Fruit fly (Drosophila melanogaster): ENCODE measurements around the gene Setx.
A peak's percentile ranks its signal among the peaks of the same experiment; 100 is the strongest.

Setx gene

dm6 chr3L:8154544-8154943 is 17.2 kb upstream of the Setx start:
- TF ChIP-seq Hr78 (GFP tag; optimal IDR thresholded peaks at IDR 0.05) (no peak), br (GFP tag; optimal IDR thresholded peaks at IDR 0.05) (no peak)

dm6 chr3L:8153206-8153996 is 16.1 kb upstream of the Setx start:
- TF ChIP-seq jim (GFP tag; optimal IDR thresholded peaks at IDR 0.05) = no peak
- TF ChIP-seq CG32264 (GFP tag; optimal IDR thresholded peaks at IDR 0.05) = no peak
- peak; percentile 45 for TF ChIP-seq rgr (GFP tag; optimal IDR thresholded peaks at IDR 0.05)
- no peak for TF ChIP-seq dsf (GFP tag; optimal IDR thresholded peaks at IDR 0.05; ENCODE audit: borderline replicate concordance)
- no peak for TF ChIP-seq Sp1 (GFP tag; optimal IDR thresholded peaks at IDR 0.05)
- no peak for TF ChIP-seq GATAd (GFP tag; optimal IDR thresholded peaks at IDR 0.05)
- no peak for TF ChIP-seq Hr78 (GFP tag; optimal IDR thresholded peaks at IDR 0.05)
- no peak for TF ChIP-seq Jra (GFP tag; optimal IDR thresholded peaks at IDR 0.05)
- TF ChIP-seq sage (GFP tag; optimal IDR thresholded peaks at IDR 0.05) = no peak
- no peak for TF ChIP-seq CG9705 (GFP tag; optimal IDR thresholded peaks at IDR 0.05)
- TF ChIP-seq Abd-B (GFP tag; optimal IDR thresholded peaks at IDR 0.05) = no peak
- TF ChIP-seq dl (GFP tag; optimal IDR thresholded peaks at IDR 0.05; ENCODE audit: insufficient read depth in 1 of 2, partially characterized antibody in 2 of 2) = no peak
- TF ChIP-seq woc (GFP tag; optimal IDR thresholded peaks at IDR 0.05) = peak; percentile 16
- TF ChIP-seq usp (GFP tag; optimal IDR thresholded peaks at IDR 0.05) = no peak
- TF ChIP-seq foxo (GFP tag; optimal IDR thresholded peaks at IDR 0.05) = peak in 1 of 2 experiments; percentile 6
- no peak for TF ChIP-seq tai (GFP tag; optimal IDR thresholded peaks at IDR 0.05)
- TF ChIP-seq Vsx2 (GFP tag; optimal IDR thresholded peaks at IDR 0.05; ENCODE audit: partially characterized antibody) = no peak
- TF ChIP-seq Rel (GFP tag; optimal IDR thresholded peaks at IDR 0.05) = no peak
- no peak for TF ChIP-seq Rel (tag; optimal IDR thresholded peaks at IDR 0.05)
- TF ChIP-seq OdsH (GFP tag; optimal IDR thresholded peaks at IDR 0.05) = no peak
- TF ChIP-seq fru (GFP tag; optimal IDR thresholded peaks at IDR 0.05) = peak; percentile 64
- peak; percentile 8 for TF ChIP-seq br (GFP tag; optimal IDR thresholded peaks at IDR 0.05)
- TF ChIP-seq Mio (GFP tag; optimal IDR thresholded peaks at IDR 0.05) = no peak
- TF ChIP-seq Dfd (GFP tag; optimal IDR thresholded peaks at IDR 0.05) = no peak
- TF ChIP-seq brk (GFP tag; optimal IDR thresholded peaks at IDR 0.05) = no peak
- no peak for TF ChIP-seq Hnf4 (GFP tag; optimal IDR thresholded peaks at IDR 0.05)
- no peak for TF ChIP-seq lola (GFP tag; optimal IDR thresholded peaks at IDR 0.05)
- TF ChIP-seq Myc (optimal IDR thresholded peaks at IDR 0.05) = no peak
- TF ChIP-seq HLH106 (tag; optimal IDR thresholded peaks at IDR 0.05) = peak; percentile 10
- TF ChIP-seq CrebA (GFP tag; optimal IDR thresholded peaks at IDR 0.05; ENCODE audit: borderline replicate concordance) = no peak
- no peak for TF ChIP-seq N (GFP tag; optimal IDR thresholded peaks at IDR 0.05)
- TF ChIP-seq h (GFP tag; optimal IDR thresholded peaks at IDR 0.05) = peak; percentile 2
- no peak for TF ChIP-seq Hr83 (GFP tag; optimal IDR thresholded peaks at IDR 0.05; ENCODE audit: poor library complexity, severe bottlenecking)
- TF ChIP-seq Dif (GFP tag; optimal IDR thresholded peaks at IDR 0.05; ENCODE audit: partially characterized antibody) = no peak
- TF ChIP-seq pan (optimal IDR thresholded peaks at IDR 0.05) = no peak
- TF ChIP-seq sv (GFP tag; optimal IDR thresholded peaks at IDR 0.05) = peak; percentile 39
- peak; percentile 47 for TF ChIP-seq ey (GFP tag; optimal IDR thresholded peaks at IDR 0.05)
- no peak for TF ChIP-seq psq (GFP tag; optimal IDR thresholded peaks at IDR 0.05)
- peak; percentile 16 for TF ChIP-seq dmrt93B (GFP tag; optimal IDR thresholded peaks at IDR 0.05)

- TF ChIP-seq Hr78 (GFP tag; optimal IDR thresholded peaks at IDR 0.05) = no peak
- TF ChIP-seq Dif (GFP tag; optimal IDR thresholded peaks at IDR 0.05; ENCODE audit: partially characterized antibody) = peak; percentile 44
- TF ChIP-seq psq (GFP tag; optimal IDR thresholded peaks at IDR 0.05) = no peak
- TF ChIP-seq Vsx2 (GFP tag; optimal IDR thresholded peaks at IDR 0.05; ENCODE audit: partially characterized antibody) = peak; percentile 67
- TF ChIP-seq Sp1 (GFP tag; optimal IDR thresholded peaks at IDR 0.05) = peak; percentile 6
- no peak for TF ChIP-seq Dfd (GFP tag; optimal IDR thresholded peaks at IDR 0.05)
- TF ChIP-seq Rel (GFP tag; optimal IDR thresholded peaks at IDR 0.05) = peak; percentile 76
- no peak for TF ChIP-seq Rel (tag; optimal IDR thresholded peaks at IDR 0.05)
- no peak for TF ChIP-seq usp (GFP tag; optimal IDR thresholded peaks at IDR 0.05)
- no peak for TF ChIP-seq lola (GFP tag; optimal IDR thresholded peaks at IDR 0.05)
- no peak for TF ChIP-seq brk (GFP tag; optimal IDR thresholded peaks at IDR 0.05)
- TF ChIP-seq N (GFP tag; optimal IDR thresholded peaks at IDR 0.05) = no peak
- TF ChIP-seq Hr83 (GFP tag; optimal IDR thresholded peaks at IDR 0.05; ENCODE audit: poor library complexity, severe bottlenecking) = no peak
- no peak for TF ChIP-seq CG32264 (GFP tag; optimal IDR thresholded peaks at IDR 0.05)
- TF ChIP-seq HLH106 (tag; optimal IDR thresholded peaks at IDR 0.05) = no peak
- TF ChIP-seq woc (GFP tag; optimal IDR thresholded peaks at IDR 0.05) = no peak
- TF ChIP-seq foxo (GFP tag; optimal IDR thresholded peaks at IDR 0.05) = no peak
- TF ChIP-seq Mio (GFP tag; optimal IDR thresholded peaks at IDR 0.05) = no peak
- peak; percentile 79 to 83 for TF ChIP-seq dl (GFP tag; optimal IDR thresholded peaks at IDR 0.05; ENCODE audit: insufficient read depth in 1 of 2, partially characterized antibody in 2 of 2)
- TF ChIP-seq CrebA (GFP tag; optimal IDR thresholded peaks at IDR 0.05; ENCODE audit: borderline replicate concordance) = peak; percentile 20
- TF ChIP-seq dsf (GFP tag; optimal IDR thresholded peaks at IDR 0.05; ENCODE audit: borderline replicate concordance) = no peak
- no peak for TF ChIP-seq Abd-B (GFP tag; optimal IDR thresholded peaks at IDR 0.05)
- no peak for TF ChIP-seq pan (optimal IDR thresholded peaks at IDR 0.05)
- TF ChIP-seq jim (GFP tag; optimal IDR thresholded peaks at IDR 0.05) = no peak
- TF ChIP-seq CG9705 (GFP tag; optimal IDR thresholded peaks at IDR 0.05) = no peak
- no peak for TF ChIP-seq rgr (GFP tag; optimal IDR thresholded peaks at IDR 0.05)
Measured at dm6 chr3L:8151727-8152199, 14.5 kb upstream of the Setx start, which contains the start of gene CG13676. CG13676 (minus strand) TSS chr3L:8151813.
